Fruit fly (Drosophila melanogaster) whole organism, embryonic: Measurements from ENCODE around the gene ftz-f1.
A peak's percentile ranks its signal among the peaks of the same experiment; 100 is the strongest.

Source experiments
- ATbp ChIP-seq: fragments of 200-800 bp; sonication (Bioruptor generic); optimal IDR thresholded peaks from 2 replicates; lab custom pipeline; 2017; ENCODE audit warnings: missing biosample characterization, mild to moderate bottlenecking, missing genetic modification characterization, missing genetic modification reagents
- BEAF-32 ChIP-seq: fragments of 200-800 bp; sonication (Bioruptor generic); optimal IDR thresholded peaks from 3 replicates; lab custom pipeline; 2017; ENCODE audit warnings: missing biosample characterization, missing genetic modification characterization, mild to moderate bottlenecking, moderate library complexity, missing genetic modification reagents
- Bgb ChIP-seq: fragments of 200-800 bp; sonication (Bioruptor generic); IDR thresholded peaks from 2 replicates; pipeline ENCODE4 v1.3.6; 2022; ENCODE audit warnings: missing biosample characterization, missing genetic modification characterization; ENCODE audit not compliant: partially characterized antibody
- CG10565 ChIP-seq: fragments of 200-800 bp; sonication (Bioruptor generic); optimal IDR thresholded peaks from 3 replicates; lab custom pipeline; 2016; ENCODE audit warnings: missing biosample characterization, mild to moderate bottlenecking, missing genetic modification characterization
- CG13287 ChIP-seq: fragments of 200-800 bp; sonication (Bioruptor generic); IDR thresholded peaks from 2 replicates; pipeline ENCODE4 v1.3.6; 2022; ENCODE audit warnings: missing biosample characterization, missing genetic modification characterization; ENCODE audit not compliant: partially characterized antibody
- CG15269 ChIP-seq: fragments of 200-800 bp; sonication (Bioruptor generic); optimal IDR thresholded peaks from 2 replicates; lab custom pipeline; 2018; ENCODE audit warnings: missing biosample characterization, mild to moderate bottlenecking, missing genetic modification characterization, moderate library complexity
- CG1603 ChIP-seq: fragments of 200-800 bp; sonication (Bioruptor generic); optimal IDR thresholded peaks from 2 replicates; lab custom pipeline; 2019; ENCODE audit warnings: missing biosample characterization, mild to moderate bottlenecking, missing genetic modification characterization, moderate library complexity
- CG16813 ChIP-seq: fragments of 200-800 bp; sonication (Bioruptor generic); IDR thresholded peaks from 3 replicates; pipeline ENCODE4 v1.3.6; 2022; ENCODE audit warnings: missing biosample characterization, missing genetic modification characterization; ENCODE audit not compliant: partially characterized antibody
- CG18011 ChIP-seq: fragments of 200-800 bp; sonication (Bioruptor generic); optimal IDR thresholded peaks from 2 replicates; lab custom pipeline; 2017; ENCODE audit warnings: missing biosample characterization, missing genetic modification characterization, mild to moderate bottlenecking, moderate library complexity, missing genotype
- CG30020 ChIP-seq: fragments of 200-800 bp; optimal IDR thresholded peaks from 2 replicates; lab custom pipeline; 2019; ENCODE audit warnings: missing biosample characterization, mild to moderate bottlenecking, missing genetic modification characterization, moderate library complexity
- CG32767 ChIP-seq: fragments of 200-800 bp; sonication (Bioruptor generic); IDR thresholded peaks from 2 replicates; pipeline ENCODE4 v1.3.6; 2022; ENCODE audit warnings: missing biosample characterization, missing genetic modification characterization
- CG33213 ChIP-seq: fragments of 200-800 bp; sonication (Bioruptor generic); optimal IDR thresholded peaks from 3 replicates; lab custom pipeline; 2016; ENCODE audit warnings: missing biosample characterization, missing genetic modification characterization
- CG5245 ChIP-seq: fragments of 200-800 bp; sonication (Bioruptor generic); optimal IDR thresholded peaks from 3 replicates; lab custom pipeline; 2016; ENCODE audit warnings: missing biosample characterization, missing genetic modification characterization
- CG7271 ChIP-seq: fragments of 200-800 bp; sonication (Bioruptor generic); optimal IDR thresholded peaks from 2 replicates; lab custom pipeline; 2018; ENCODE audit warnings: missing biosample characterization, mild to moderate bottlenecking, missing genetic modification characterization, moderate library complexity
- CG8089 ChIP-seq: fragments of 200-800 bp; sonication (Bioruptor generic); optimal IDR thresholded peaks from 3 replicates; lab custom pipeline; 2016; ENCODE audit warnings: missing biosample characterization, missing genetic modification characterization
- Chrac-16 ChIP-seq: fragments of 200-800 bp; sonication (Bioruptor generic); optimal IDR thresholded peaks from 3 replicates; lab custom pipeline; 2016; ENCODE audit warnings: missing biosample characterization, missing genetic modification characterization
- CrebB ChIP-seq: fragments of 200-800 bp; sonication (Bioruptor generic); optimal IDR thresholded peaks from 3 replicates; lab custom pipeline; 2018; ENCODE audit warnings: missing biosample characterization, mild to moderate bottlenecking, missing genetic modification characterization
- D ChIP-seq, 2 experiments: fragments of 200-800 bp in 1 of 2; fragments of >200 bp in 1 of 2; sonication (Bioruptor generic) in 1 of 2; optimal IDR thresholded peaks; 2 replicates in 1 of 2; 3 replicates in 1 of 2; lab custom pipeline; 2017; ENCODE audit warnings: mild to moderate bottlenecking in 1 of 2, missing biosample characterization in 1 of 2, missing genetic modification characterization in 1 of 2, missing genetic modification reagents in 1 of 2
- Dad ChIP-seq: fragments of 200-800 bp; sonication (Bioruptor generic); optimal IDR thresholded peaks from 3 replicates; lab custom pipeline; 2016; ENCODE audit warnings: missing biosample characterization, missing genetic modification characterization
- Eip74EF ChIP-seq, 2 experiments: fragments of 200-800 bp in 1 of 2; fragments of >200 bp in 1 of 2; sonication (Bioruptor generic) in 1 of 2; optimal IDR thresholded peaks; 2 replicates each; lab custom pipeline; 2017 to 2019; ENCODE audit warnings: missing biosample characterization in 2 of 2, missing genetic modification characterization in 2 of 2, mild to moderate bottlenecking in 1 of 2, moderate library complexity in 1 of 2
- HLH4C ChIP-seq: fragments of 200-800 bp; sonication (Bioruptor generic); IDR thresholded peaks from 3 replicates; pipeline ENCODE4 v1.3.6; 2022; ENCODE audit warnings: missing biosample characterization, missing genetic modification characterization; ENCODE audit not compliant: partially characterized antibody
- HmgZ ChIP-seq: fragments of 200-800 bp; sonication (Bioruptor generic); optimal IDR thresholded peaks from 2 replicates; lab custom pipeline; 2018; ENCODE audit warnings: missing biosample characterization, mild to moderate bottlenecking, missing genetic modification characterization
- Hr51 ChIP-seq, 2 experiments: fragments of 200-800 bp; sonication (Bioruptor generic); optimal IDR thresholded peaks; 2 replicates in 1 of 2; 3 replicates in 1 of 2; lab custom pipeline; 2016 to 2018; ENCODE audit warnings: missing biosample characterization in 2 of 2, missing genetic modification characterization in 2 of 2, mild to moderate bottlenecking in 1 of 2, moderate library complexity in 1 of 2
- MTF-1 ChIP-seq: fragments of 200-800 bp; sonication (Bioruptor generic); optimal IDR thresholded peaks from 2 replicates; lab custom pipeline; 2018; ENCODE audit warnings: missing biosample characterization, mild to moderate bottlenecking, missing genetic modification characterization, borderline replicate concordance
- Max ChIP-seq: fragments of 200-800 bp; sonication (Bioruptor generic); optimal IDR thresholded peaks from 2 replicates; lab custom pipeline; 2016; ENCODE audit warnings: missing biosample characterization, mild to moderate bottlenecking, missing genetic modification characterization
- Myb ChIP-seq: fragments of 200-800 bp; sonication (Bioruptor generic); optimal IDR thresholded peaks from 2 replicates; lab custom pipeline; 2016; ENCODE audit warnings: missing biosample characterization, missing genetic modification characterization
- NfI ChIP-seq: fragments of 200-800 bp; sonication (Bioruptor generic); optimal IDR thresholded peaks from 3 replicates; lab custom pipeline; 2018; ENCODE audit warnings: missing biosample characterization, mild to moderate bottlenecking, missing genetic modification characterization, moderate library complexity
- Scr ChIP-seq: fragments of 200-800 bp; sonication (Bioruptor generic); IDR thresholded peaks from 2 replicates; pipeline ENCODE4 v1.3.6; 2022; ENCODE audit warnings: missing biosample characterization, missing genetic modification characterization; ENCODE audit not compliant: partially characterized antibody
- Sox102F ChIP-seq: fragments of 200-800 bp; sonication (Bioruptor generic); optimal IDR thresholded peaks from 2 replicates; lab custom pipeline; 2018; ENCODE audit warnings: missing biosample characterization, mild to moderate bottlenecking, missing genetic modification characterization, moderate library complexity
- Sry-β ChIP-seq: fragments of 200-800 bp; sonication (Bioruptor generic); optimal IDR thresholded peaks from 2 replicates; lab custom pipeline; 2018; ENCODE audit warnings: missing biosample characterization, mild to moderate bottlenecking, missing genetic modification characterization, moderate library complexity
- Stat92E ChIP-seq, 3 experiments: fragments of >200 bp in 2 of 3; fragments of 200-800 bp in 1 of 3; sonication (Bioruptor generic) in 1 of 3; optimal IDR thresholded peaks; 2 replicates each; lab custom pipeline; 2017 to 2019; ENCODE audit warnings: missing biosample characterization in 3 of 3, missing genetic modification characterization in 3 of 3, mild to moderate bottlenecking in 1 of 3, moderate library complexity in 1 of 3
- Xrp1 ChIP-seq: fragments of 200-800 bp; sonication (Bioruptor generic); IDR thresholded peaks from 2 replicates; pipeline ENCODE4 v1.3.6; 2022; ENCODE audit warnings: missing biosample characterization, missing genetic modification characterization
- chinmo ChIP-seq: fragments of 200-800 bp; sonication (Bioruptor generic); IDR thresholded peaks from 4 replicates; pipeline ENCODE4 v1.3.6; 2022; ENCODE audit warnings: missing biosample characterization, missing genetic modification characterization; ENCODE audit not compliant: partially characterized antibody
- chn ChIP-seq: fragments of 200-800 bp; sonication (Bioruptor generic); optimal IDR thresholded peaks from 2 replicates; lab custom pipeline; 2016; ENCODE audit warnings: missing biosample characterization, missing genetic modification characterization
- crol ChIP-seq: fragments of 200-800 bp; sonication (Bioruptor generic); IDR thresholded peaks from 2 replicates; pipeline ENCODE4 v1.3.6; 2022; ENCODE audit warnings: missing biosample characterization, missing genetic modification characterization
- ems ChIP-seq: fragments of 200-800 bp; sonication (Bioruptor generic); optimal IDR thresholded peaks from 3 replicates; lab custom pipeline; 2016; ENCODE audit warnings: missing biosample characterization, missing genetic modification characterization
- ftz-f1 ChIP-seq: fragments of 200-800 bp; sonication (Bioruptor generic); optimal IDR thresholded peaks from 2 replicates; lab custom pipeline; 2016; ENCODE audit warnings: missing biosample characterization, missing genetic modification characterization
- hb ChIP-seq: fragments of 200-800 bp; sonication (Bioruptor generic); IDR thresholded peaks from 3 replicates; pipeline ENCODE4 v1.3.6; 2022; ENCODE audit warnings: missing biosample characterization, missing genetic modification characterization; ENCODE audit not compliant: partially characterized antibody
- hth ChIP-seq: fragments of >200 bp; optimal IDR thresholded peaks from 2 replicates; lab custom pipeline; 2017; ENCODE audit warnings: inconsistent platforms
- insv ChIP-seq, 2 experiments: fragments of 200-800 bp; sonication (Bioruptor generic); optimal IDR thresholded peaks; 3 replicates each; lab custom pipeline; 2016 to 2018; ENCODE audit warnings: missing biosample characterization in 2 of 2, missing genetic modification characterization in 2 of 2
- jigr1 ChIP-seq: fragments of 200-800 bp; sonication (Bioruptor generic); IDR thresholded peaks from 3 replicates; pipeline ENCODE4 v1.3.6; 2022; ENCODE audit warnings: missing biosample characterization, missing genetic modification characterization
- psq ChIP-seq: fragments of 200-800 bp; sonication (Bioruptor generic); optimal IDR thresholded peaks from 2 replicates; lab custom pipeline; 2017; ENCODE audit warnings: missing biosample characterization, missing genetic modification characterization
- row ChIP-seq: fragments of 200-800 bp; sonication (Bioruptor generic); IDR thresholded peaks from 3 replicates; pipeline ENCODE4 v1.3.6; 2022; ENCODE audit warnings: missing biosample characterization, missing genetic modification characterization
- sug ChIP-seq: fragments of 200-800 bp; optimal IDR thresholded peaks from 2 replicates; lab custom pipeline; 2019; ENCODE audit warnings: missing biosample characterization, mild to moderate bottlenecking, missing genetic modification characterization, moderate library complexity
- twi ChIP-seq: fragments of 200-800 bp; optimal IDR thresholded peaks from 2 replicates; lab custom pipeline; 2019; ENCODE audit warnings: missing biosample characterization, mild to moderate bottlenecking, missing genetic modification characterization, moderate library complexity
- wek ChIP-seq: fragments of 200-800 bp; sonication (Bioruptor generic); optimal IDR thresholded peaks from 3 replicates; lab custom pipeline; 2018; ENCODE audit warnings: missing biosample characterization, mild to moderate bottlenecking, missing genetic modification characterization, moderate library complexity
- zen ChIP-seq: fragments of 200-800 bp; sonication (Bioruptor generic); optimal IDR thresholded peaks from 3 replicates; lab custom pipeline; 2018; ENCODE audit warnings: missing biosample characterization, mild to moderate bottlenecking, missing genetic modification characterization, moderate library complexity
- zen2 ChIP-seq: fragments of 200-800 bp; sonication (Bioruptor generic); IDR thresholded peaks from 3 replicates; pipeline ENCODE4 v1.3.6; 2022; ENCODE audit warnings: missing biosample characterization, missing genetic modification characterization; ENCODE audit not compliant: partially characterized antibody

Gene ftz-f1

dm6 chr3L:18743679-18744078 lies 57.4 kb downstream of the ftz-f1 start (continued):
- peak; percentile 84 for TF ChIP-seq wek (GFP tag; lab: Kevin White, UChicago)
- TF ChIP-seq CG1603 = peak; percentile 50
- TF ChIP-seq BEAF-32 (GFP tag; lab: Kevin White, UChicago) = no peak
- peak; percentile 28 for TF ChIP-seq CG7271 (tag; lab: Kevin White, UChicago)
- no peak for TF ChIP-seq chn (GFP tag; lab: Kevin White, UChicago)
- TF ChIP-seq HmgZ (tag; lab: Kevin White, UChicago) = peak; percentile 18
- no peak for TF ChIP-seq sug (tag; lab: Kevin White, UChicago)
- no peak for TF ChIP-seq ATbp (GFP tag; lab: Kevin White, UChicago)
- no peak for TF ChIP-seq ftz-f1 (GFP tag; lab: Kevin White, UChicago)
- TF ChIP-seq Scr (GFP tag; lab: Robert Waterston, UW) = 0 out of 2 replicates have a peak, but pooled peaks have one; percentile 27
- peak in 1 of 2 experiments; percentile 39 for TF ChIP-seq insv (GFP tag; optimal IDR thresholded peaks at IDR 0.05; lab: Kevin White, UChicago)
- peak; percentile 12 for TF ChIP-seq NfI (GFP tag; lab: Kevin White, UChicago)
- TF ChIP-seq Stat92E (GFP tag; optimal IDR thresholded peaks at IDR 0.05; lab: Kevin White, UChicago) = no peak
- peak; percentile 9; the same call in 1 of the 3 replicates for TF ChIP-seq row (GFP tag; lab: Robert Waterston, UW)
- TF ChIP-seq CG10565 (GFP tag; lab: Kevin White, UChicago) = no peak
- TF ChIP-seq CG13287 (GFP tag; lab: Robert Waterston, UW) = peak; percentile 36; the same call in 1 of the 2 replicates
- TF ChIP-seq D (optimal IDR thresholded peaks at IDR 0.05; lab: Kevin White, UChicago) = no peak
- TF ChIP-seq D (GFP tag; optimal IDR thresholded peaks at IDR 0.05; lab: Kevin White, UChicago) = no peak
- TF ChIP-seq zen2 = no peak
- TF ChIP-seq Xrp1 (GFP tag; lab: Robert Waterston, UW) = peak; percentile 17; the same call in 1 of the 2 replicates
- TF ChIP-seq Myb (GFP tag; lab: Kevin White, UChicago) = peak; percentile 24
- TF ChIP-seq twi = peak; percentile 4
- TF ChIP-seq CrebB (tag; lab: Kevin White, UChicago) = no peak
- no peak for TF ChIP-seq crol (GFP tag; lab: Robert Waterston, UW)
- no peak for TF ChIP-seq Dad (GFP tag; lab: Kevin White, UChicago)
- TF ChIP-seq CG18011 (GFP tag; lab: Kevin White, UChicago) = peak; percentile 96
- TF ChIP-seq Sox102F (GFP tag; lab: Kevin White, UChicago) = no peak
- TF ChIP-seq zen = peak; percentile 39
- no peak for TF ChIP-seq Sry-β
- no peak for TF ChIP-seq CG8089 (GFP tag; lab: Kevin White, UChicago)
- TF ChIP-seq HLH4C (GFP tag; lab: Robert Waterston, UW) = 0 out of 3 replicates have a peak, but pooled peaks have one; percentile 36
- TF ChIP-seq CG32767 (GFP tag; lab: Robert Waterston, UW) = no peak

dm6 chr3L:18742935-18743466 lies 58.1 kb downstream of the ftz-f1 start:
- no peak for TF ChIP-seq Hr51 (GFP tag; optimal IDR thresholded peaks at IDR 0.05; lab: Kevin White, UChicago)
- peak; percentile 75 for TF ChIP-seq CG16813 (GFP tag; lab: Robert Waterston, UW)
- TF ChIP-seq MTF-1 (GFP tag; lab: Kevin White, UChicago) = no peak
- peak; percentile 66; the same call in 2 of the 3 replicates for TF ChIP-seq hb (GFP tag; lab: Robert Waterston, UW)
- no peak for TF ChIP-seq CG30020 (tag; lab: Kevin White, UChicago)
- peak; percentile 71 for TF ChIP-seq Bgb
- TF ChIP-seq CG15269 = no peak
- TF ChIP-seq CG33213 (GFP tag; lab: Kevin White, UChicago) = no peak
- no peak for TF ChIP-seq jigr1 (GFP tag; lab: Robert Waterston, UW)
- TF ChIP-seq psq (GFP tag; lab: Kevin White, UChicago) = no peak
- TF ChIP-seq ems = no peak
- TF ChIP-seq chinmo (GFP tag; lab: Robert Waterston, UW) = 0 out of 4 replicates have a peak, but pooled peaks have one; percentile 11
- TF ChIP-seq Max = no peak
- TF ChIP-seq Eip74EF (GFP tag; optimal IDR thresholded peaks at IDR 0.05; lab: Kevin White, UChicago) = no peak
- TF ChIP-seq hth (lab: Kevin White, UChicago) = no peak
- TF ChIP-seq Chrac-16 (GFP tag; lab: Kevin White, UChicago) = no peak
- no peak for TF ChIP-seq CG5245 (GFP tag; lab: Kevin White, UChicago)
